Fruit fly (Drosophila melanogaster) whole organism, embryonic: ENCODE measurements around the gene CG33947.

Experiments
- Abd-B ChIP-seq: fragments of 200-800 bp; sonication (Bioruptor generic); optimal IDR thresholded peaks from 2 replicates; lab custom pipeline; 2018; ENCODE audit warnings: missing biosample characterization, mild to moderate bottlenecking, missing genetic modification characterization, moderate library complexity
- Bdp1 ChIP-seq: fragments of 200-800 bp; sonication (Bioruptor generic); optimal IDR thresholded peaks from 3 replicates; lab custom pipeline; 2016; ENCODE audit warnings: missing biosample characterization, missing genetic modification characterization
- CG12769 ChIP-seq: fragments of 200-800 bp; sonication (Bioruptor generic); optimal IDR thresholded peaks from 2 replicates; lab custom pipeline; 2019; ENCODE audit warnings: missing biosample characterization, mild to moderate bottlenecking, missing genetic modification characterization, moderate library complexity
- CG12942 ChIP-seq: fragments of 200-800 bp; sonication (Bioruptor generic); optimal IDR thresholded peaks from 3 replicates; lab custom pipeline; 2016; ENCODE audit warnings: missing biosample characterization, missing genetic modification characterization
- CG13287 ChIP-seq: fragments of 200-800 bp; sonication (Bioruptor generic); IDR thresholded peaks from 2 replicates; pipeline ENCODE4 v1.3.6; 2022; ENCODE audit warnings: missing biosample characterization, missing genetic modification characterization; ENCODE audit not compliant: partially characterized antibody
- CG16813 ChIP-seq: fragments of 200-800 bp; sonication (Bioruptor generic); IDR thresholded peaks from 3 replicates; pipeline ENCODE4 v1.3.6; 2022; ENCODE audit warnings: missing biosample characterization, missing genetic modification characterization; ENCODE audit not compliant: partially characterized antibody
- CG18011 ChIP-seq: fragments of 200-800 bp; sonication (Bioruptor generic); optimal IDR thresholded peaks from 2 replicates; lab custom pipeline; 2017; ENCODE audit warnings: missing biosample characterization, missing genetic modification characterization, mild to moderate bottlenecking, moderate library complexity, missing genotype
- CG3163 ChIP-seq: fragments of 200-800 bp; sonication (Bioruptor generic); optimal IDR thresholded peaks from 3 replicates; lab custom pipeline; 2016; ENCODE audit warnings: missing biosample characterization, missing genetic modification characterization
- CG32532 ChIP-seq: fragments of 200-800 bp; sonication (Bioruptor generic); IDR thresholded peaks from 2 replicates; pipeline ENCODE4 v1.3.6; 2022; ENCODE audit warnings: missing biosample characterization, missing genetic modification characterization
- CG34422 ChIP-seq: fragments of 200-800 bp; sonication (Bioruptor generic); IDR thresholded peaks from 3 replicates; pipeline ENCODE4 v1.3.6; 2022; ENCODE audit warnings: missing biosample characterization, missing genetic modification characterization
- CG3726 ChIP-seq: fragments of 200-800 bp; sonication (Bioruptor generic); IDR thresholded peaks from 3 replicates; pipeline ENCODE4, ENCODE4 v1.3.6; 2022; ENCODE audit warnings: missing biosample characterization, missing genetic modification characterization
- CG5245 ChIP-seq: fragments of 200-800 bp; sonication (Bioruptor generic); optimal IDR thresholded peaks from 3 replicates; lab custom pipeline; 2016; ENCODE audit warnings: missing biosample characterization, missing genetic modification characterization
- CG6791 ChIP-seq: fragments of 200-800 bp; sonication (Bioruptor generic); IDR thresholded peaks from 3 replicates; pipeline ENCODE4 v1.3.6; 2022; ENCODE audit warnings: missing biosample characterization, missing genetic modification characterization; ENCODE audit not compliant: partially characterized antibody
- CG7928 ChIP-seq: fragments of 200-800 bp; sonication (Bioruptor generic); optimal IDR thresholded peaks from 2 replicates; lab custom pipeline; 2017; ENCODE audit warnings: missing biosample characterization, mild to moderate bottlenecking, missing genetic modification characterization
- CG9797 ChIP-seq: fragments of 200-800 bp; sonication (Bioruptor generic); optimal IDR thresholded peaks from 3 replicates; lab custom pipeline; 2018; ENCODE audit warnings: missing biosample characterization, mild to moderate bottlenecking, missing genetic modification characterization
- CG9876 ChIP-seq: fragments of 200-800 bp; sonication (Bioruptor generic); optimal IDR thresholded peaks from 2 replicates; lab custom pipeline; 2016; ENCODE audit warnings: missing biosample characterization, missing genetic modification characterization
- CG9932 ChIP-seq: fragments of 200-800 bp; sonication (Bioruptor generic); IDR thresholded peaks from 2 replicates; pipeline ENCODE4 v1.3.6; 2022; ENCODE audit warnings: missing biosample characterization, missing genetic modification characterization
- Camta ChIP-seq: fragments of 200-800 bp; sonication (Bioruptor generic); optimal IDR thresholded peaks from 2 replicates; lab custom pipeline; 2016; ENCODE audit warnings: missing biosample characterization, missing genetic modification characterization
- D ChIP-seq, 2 experiments: fragments of 200-800 bp in 1 of 2; fragments of >200 bp in 1 of 2; sonication (Bioruptor generic) in 1 of 2; optimal IDR thresholded peaks; 2 replicates in 1 of 2; 3 replicates in 1 of 2; lab custom pipeline; 2017; ENCODE audit warnings: mild to moderate bottlenecking in 1 of 2, missing biosample characterization in 1 of 2, missing genetic modification characterization in 1 of 2, missing genetic modification reagents in 1 of 2
- Dref ChIP-seq: fragments of 200-800 bp; sonication (Bioruptor generic); IDR thresholded peaks from 2 replicates; pipeline ENCODE4 v1.3.6; 2022; ENCODE audit warnings: missing biosample characterization, missing genetic modification characterization
- E2f2 ChIP-seq: fragments of 200-800 bp; sonication (Bioruptor generic); IDR thresholded peaks from 2 replicates; pipeline ENCODE4 v1.3.6; 2022; ENCODE audit warnings: missing biosample characterization, missing genetic modification characterization
- Ets65A ChIP-seq: fragments of 200-800 bp; sonication (Bioruptor generic); peaks from one replicate; lab custom pipeline; 2016; ENCODE audit warnings: missing biosample characterization, missing genetic modification characterization
- Hsf ChIP-seq: fragments of 200-800 bp; sonication (Bioruptor generic); optimal IDR thresholded peaks from 3 replicates; lab custom pipeline; 2016; ENCODE audit warnings: missing biosample characterization, missing genetic modification characterization
- Lhr ChIP-seq: fragments of 200-800 bp; sonication (Bioruptor generic); optimal IDR thresholded peaks from 3 replicates; lab custom pipeline; 2017; ENCODE audit warnings: mild to moderate bottlenecking, missing biosample characterization, missing genetic modification reagents, missing genetic modification characterization
- MESR4 ChIP-seq: fragments of 200-800 bp; sonication (Bioruptor generic); optimal IDR thresholded peaks from 2 replicates; lab custom pipeline; 2018; ENCODE audit warnings: missing biosample characterization, mild to moderate bottlenecking, missing genetic modification characterization, moderate library complexity
- Opbp ChIP-seq: fragments of 200-800 bp; sonication (Bioruptor generic); IDR thresholded peaks from 3 replicates; pipeline ENCODE4 v1.3.6; 2022; ENCODE audit warnings: missing biosample characterization, missing genetic modification characterization; ENCODE audit not compliant: partially characterized antibody
- YL-1 ChIP-seq: fragments of 200-800 bp; sonication (Bioruptor generic); optimal IDR thresholded peaks from 3 replicates; lab custom pipeline; 2017; ENCODE audit warnings: missing biosample characterization, mild to moderate bottlenecking, missing genetic modification characterization
- al ChIP-seq: fragments of 200-800 bp; sonication (Bioruptor generic); IDR thresholded peaks from 2 replicates; pipeline ENCODE4 v1.3.6; 2022; ENCODE audit warnings: missing biosample characterization, missing genetic modification characterization
- bbx ChIP-seq: fragments of 200-800 bp; sonication (Bioruptor generic); IDR thresholded peaks from 2 replicates; pipeline ENCODE4 v1.3.6; 2022; ENCODE audit warnings: missing biosample characterization, missing genetic modification characterization; ENCODE audit not compliant: partially characterized antibody
- bcd ChIP-seq: fragments of 200-800 bp; sonication (Bioruptor generic); optimal IDR thresholded peaks from 2 replicates; lab custom pipeline; 2017; ENCODE audit warnings: missing biosample characterization, mild to moderate bottlenecking, missing genetic modification characterization
- chm ChIP-seq: fragments of 200-800 bp; sonication (Bioruptor generic); IDR thresholded peaks from 2 replicates; pipeline ENCODE4 v1.3.6; 2022; ENCODE audit warnings: missing biosample characterization, missing genetic modification characterization
- chn ChIP-seq: fragments of 200-800 bp; sonication (Bioruptor generic); optimal IDR thresholded peaks from 2 replicates; lab custom pipeline; 2016; ENCODE audit warnings: missing biosample characterization, missing genetic modification characterization
- disco-r ChIP-seq: fragments of 200-800 bp; sonication (Bioruptor generic); optimal IDR thresholded peaks from 2 replicates; lab custom pipeline; 2016; ENCODE audit warnings: missing biosample characterization, missing genetic modification characterization
- ems ChIP-seq: fragments of 200-800 bp; sonication (Bioruptor generic); optimal IDR thresholded peaks from 3 replicates; lab custom pipeline; 2016; ENCODE audit warnings: missing biosample characterization, missing genetic modification characterization
- ftz-f1 ChIP-seq: fragments of 200-800 bp; sonication (Bioruptor generic); optimal IDR thresholded peaks from 2 replicates; lab custom pipeline; 2016; ENCODE audit warnings: missing biosample characterization, missing genetic modification characterization
- gsb-n ChIP-seq: fragments of 200-800 bp; sonication (Bioruptor generic); optimal IDR thresholded peaks from 3 replicates; lab custom pipeline; 2018; ENCODE audit warnings: missing biosample characterization, mild to moderate bottlenecking, missing genetic modification characterization
- insv ChIP-seq, 2 experiments: fragments of 200-800 bp; sonication (Bioruptor generic); optimal IDR thresholded peaks; 3 replicates each; lab custom pipeline; 2016 to 2018; ENCODE audit warnings: missing biosample characterization in 2 of 2, missing genetic modification characterization in 2 of 2
- kah ChIP-seq: fragments of 200-800 bp; sonication (Bioruptor generic); optimal IDR thresholded peaks from 2 replicates; lab custom pipeline; 2018; ENCODE audit warnings: missing biosample characterization, mild to moderate bottlenecking, missing genetic modification characterization
- ken ChIP-seq: fragments of 200-800 bp; sonication (Bioruptor generic); IDR thresholded peaks from 3 replicates; pipeline ENCODE4 v1.3.6; 2022; ENCODE audit warnings: missing biosample characterization, missing genetic modification characterization
- knrl ChIP-seq: fragments of 200-800 bp; sonication (Bioruptor generic); IDR thresholded peaks from 3 replicates; pipeline ENCODE4 v1.3.6; 2022; ENCODE audit warnings: missing biosample characterization, missing genetic modification characterization; ENCODE audit not compliant: partially characterized antibody
- pb ChIP-seq: fragments of 200-800 bp; sonication (Bioruptor generic); optimal IDR thresholded peaks from 3 replicates; lab custom pipeline; 2016; ENCODE audit warnings: missing biosample characterization, missing genetic modification characterization
- seq ChIP-seq: fragments of 200-800 bp; sonication (Bioruptor generic); IDR thresholded peaks from 2 replicates; pipeline ENCODE4 v1.3.6; 2022; ENCODE audit warnings: missing biosample characterization, missing genetic modification characterization
- shn ChIP-seq: fragments of 200-800 bp; sonication (Bioruptor generic); optimal IDR thresholded peaks from 3 replicates; lab custom pipeline; 2016; ENCODE audit warnings: missing biosample characterization, missing genetic modification characterization
- sna ChIP-seq: fragments of 200-800 bp; sonication (Bioruptor generic); IDR thresholded peaks from 2 replicates; pipeline ENCODE4 v1.3.6; 2022; ENCODE audit warnings: missing biosample characterization, missing genetic modification characterization; ENCODE audit not compliant: partially characterized antibody
- sob ChIP-seq: fragments of 200-800 bp; sonication (Bioruptor generic); IDR thresholded peaks from 2 replicates; pipeline ENCODE4 v1.3.6; 2022; ENCODE audit warnings: missing biosample characterization, missing genetic modification characterization
- sqz ChIP-seq: fragments of 200-800 bp; sonication (Bioruptor generic); optimal IDR thresholded peaks from 3 replicates; lab custom pipeline; 2018; ENCODE audit warnings: missing biosample characterization, mild to moderate bottlenecking, missing genetic modification characterization
- sr ChIP-seq: fragments of 200-800 bp; sonication (Bioruptor generic); IDR thresholded peaks from 3 replicates; pipeline ENCODE4 v1.3.6; 2022; ENCODE audit warnings: missing biosample characterization, missing genetic modification characterization
- stc ChIP-seq: fragments of 200-800 bp; sonication (Bioruptor generic); IDR thresholded peaks from 2 replicates; pipeline ENCODE4 v1.3.6; 2022; ENCODE audit warnings: missing biosample characterization, missing genetic modification characterization
- tna ChIP-seq: fragments of 200-800 bp; sonication (Bioruptor generic); IDR thresholded peaks from 2 replicates; pipeline ENCODE4 v1.3.6; 2022; ENCODE audit warnings: missing biosample characterization, missing genetic modification characterization; ENCODE audit not compliant: partially characterized antibody
- tx ChIP-seq: fragments of 200-800 bp; sonication (Bioruptor generic); optimal IDR thresholded peaks from 2 replicates; lab custom pipeline; 2016; ENCODE audit warnings: missing biosample characterization, missing genetic modification characterization

CG33947 gene

dm6 chr3L:11123088-11123487, 26.8 kb downstream of the CG33947 start, which contains the start of the genes Ufd1 and NaPi-III (continued):
- TF ChIP-seq ems (GFP tag; lab: Kevin White, UChicago) (peak; percentile 23), Dref (GFP tag; lab: Robert Waterston, UW) (peak; percentile 78), ftz-f1 (peak; percentile 66), bbx (GFP tag; lab: Robert Waterston, UW) (peak; percentile 91), CG5245 (GFP tag; lab: Kevin White, UChicago) (peak; percentile 17), Bdp1 (GFP tag; lab: Kevin White, UChicago) (peak; percentile 16), MESR4 (peak; percentile 87), al (GFP tag; lab: Robert Waterston, UW) (0 out of 2 replicates have a peak, but pooled peaks have one; percentile 19), D (optimal IDR thresholded peaks at IDR 0.05; lab: Kevin White, UChicago) (no peak), D (GFP tag; optimal IDR thresholded peaks at IDR 0.05; lab: Kevin White, UChicago) (peak; percentile 4), kah (GFP tag; lab: Kevin White, UChicago) (peak; percentile 94), stc (GFP tag; lab: Robert Waterston, UW) (no peak), shn (GFP tag; lab: Kevin White, UChicago) (peak; percentile 30), sna (peak; percentile 73; the same call in 1 of the 2 replicates), CG16813 (GFP tag; lab: Robert Waterston, UW) (peak; percentile 84), gsb-n (tag; lab: Kevin White, UChicago) (peak; percentile 9), disco-r (no peak), CG34422 (peak; percentile 69), chm (GFP tag; lab: Robert Waterston, UW) (peak; percentile 54; the same call in 1 of the 2 replicates), CG12942 (GFP tag; lab: Kevin White, UChicago) (no peak), tna (GFP tag; lab: Robert Waterston, UW) (peak; percentile 76), CG13287 (peak; percentile 94), YL-1 (peak; percentile 79), Camta (no peak), Opbp (GFP tag; lab: Robert Waterston, UW) (peak; percentile 93), Abd-B (GFP tag; lab: Kevin White, UChicago) (peak; percentile 42), sr (GFP tag; lab: Robert Waterston, UW) (no peak), CG32532 (GFP tag; lab: Robert Waterston, UW) (peak; percentile 75), ken (GFP tag; lab: Robert Waterston, UW) (0 out of 3 replicates have a peak, but pooled peaks have one; percentile 4), CG6791 (GFP tag; lab: Robert Waterston, UW) (peak; percentile 90), sqz (GFP tag; lab: Kevin White, UChicago) (peak; percentile 88), bcd (GFP tag; lab: Kevin White, UChicago) (peak; percentile 17), pb (GFP tag; lab: Kevin White, UChicago) (peak; percentile 10), seq (GFP tag; lab: Robert Waterston, UW) (no peak), CG3163 (GFP tag; lab: Kevin White, UChicago) (peak; percentile 15), Hsf (GFP tag; lab: Kevin White, UChicago) (peak; percentile 34), CG3726 (GFP tag; lab: Robert Waterston, UW) (no peak), CG9797 (GFP tag; lab: Kevin White, UChicago) (peak; percentile 94), CG9876 (peak; percentile 47), CG7928 (peak; percentile 40), Lhr (peak; percentile 98), CG18011 (GFP tag; lab: Kevin White, UChicago) (no peak), tx (GFP tag; lab: Kevin White, UChicago) (peak; percentile 41), sob (GFP tag; lab: Robert Waterston, UW) (peak; percentile 68), chn (GFP tag; lab: Kevin White, UChicago) (peak; percentile 40), E2f2 (GFP tag; lab: Robert Waterston, UW) (peak; percentile 91), CG9932 (GFP tag; lab: Robert Waterston, UW) (peak; percentile 71), knrl (GFP tag; lab: Robert Waterston, UW) (peak; percentile 83), Ets65A (GFP tag; lab: Kevin White, UChicago) (peak; percentile 88), insv (GFP tag; optimal IDR thresholded peaks at IDR 0.05; lab: Kevin White, UChicago) (peak in 1 of 2 experiments; percentile 72), CG12769 (tag; lab: Kevin White, UChicago) (peak; percentile 67)
